Fruit fly (Drosophila melanogaster) whole organism, prepupa: ENCODE measurements around the gene CG8372.
A peak's percentile ranks its signal among the peaks of the same experiment; 100 is the strongest.

ENCODE experiments used
- CG10631 ChIP-seq: fragments of 200-800 bp; sonication (Bioruptor generic); optimal IDR thresholded peaks from 2 replicates; lab custom pipeline; 2016; ENCODE audit warnings: missing biosample characterization, missing genetic modification characterization
- CG10669 ChIP-seq: fragments of 200-800 bp; sonication (Bioruptor generic); optimal IDR thresholded peaks from 3 replicates; lab custom pipeline; 2018; ENCODE audit warnings: missing biosample characterization, mild to moderate bottlenecking, missing genetic modification characterization, moderate library complexity
- CG11294 ChIP-seq: fragments of 200-800 bp; sonication (Bioruptor generic); IDR thresholded peaks from 2 replicates; pipeline ENCODE4 v1.3.6; 2022; ENCODE audit warnings: missing biosample characterization, missing genetic modification characterization
- CG11762 ChIP-seq: fragments of 200-800 bp; sonication (Bioruptor generic); optimal IDR thresholded peaks from 3 replicates; lab custom pipeline; 2016; ENCODE audit warnings: missing biosample characterization, missing genetic modification characterization; ENCODE audit not compliant: insufficient read depth
- CG11902 ChIP-seq: fragments of 200-800 bp; sonication (Bioruptor generic); optimal IDR thresholded peaks from 3 replicates; lab custom pipeline; 2016; ENCODE audit warnings: missing biosample characterization, missing genetic modification characterization
- CG15336 ChIP-seq: fragments of 200-800 bp; sonication (Bioruptor generic); IDR thresholded peaks from 2 replicates; pipeline ENCODE4 v1.3.6; 2022; ENCODE audit warnings: missing biosample characterization, missing genetic modification characterization
- CG16779 ChIP-seq: fragments of 200-800 bp; sonication (Bioruptor generic); optimal IDR thresholded peaks from 3 replicates; lab custom pipeline; 2017; ENCODE audit warnings: missing biosample characterization, mild to moderate bottlenecking, missing genetic modification characterization
- CG3032 ChIP-seq: fragments of 200-800 bp; optimal IDR thresholded peaks from 2 replicates; lab custom pipeline; 2019; ENCODE audit warnings: missing biosample characterization, mild to moderate bottlenecking, missing genetic modification characterization, moderate library complexity
- CG31627 ChIP-seq: fragments of 200-800 bp; sonication (Bioruptor generic); optimal IDR thresholded peaks from 3 replicates; lab custom pipeline; 2016; ENCODE audit warnings: missing biosample characterization, missing genetic modification characterization
- CG34406 ChIP-seq: fragments of 200-800 bp; sonication (Bioruptor generic); optimal IDR thresholded peaks from 3 replicates; lab custom pipeline; 2016; ENCODE audit warnings: missing biosample characterization, missing genetic modification characterization
- CG3919 ChIP-seq: fragments of 200-800 bp; sonication (Bioruptor generic); optimal IDR thresholded peaks from 3 replicates; lab custom pipeline; 2016; ENCODE audit warnings: missing biosample characterization, missing genetic modification characterization
- CG4318 ChIP-seq: fragments of 200-800 bp; sonication (Bioruptor generic); optimal IDR thresholded peaks from 3 replicates; lab custom pipeline; 2017; ENCODE audit warnings: missing biosample characterization, mild to moderate bottlenecking, missing genetic modification characterization
- CG6163 ChIP-seq: fragments of 200-800 bp; sonication (Bioruptor generic); IDR thresholded peaks from 3 replicates; pipeline ENCODE4 v1.3.6; 2022; ENCODE audit warnings: missing biosample characterization, missing genetic modification characterization
- CG6276 ChIP-seq: fragments of 200-800 bp; sonication (Bioruptor generic); optimal IDR thresholded peaks from 2 replicates; lab custom pipeline; 2017; ENCODE audit warnings: missing biosample characterization, mild to moderate bottlenecking, missing genetic modification characterization
- CG6792 ChIP-seq: fragments of 200-800 bp; sonication (Bioruptor generic); optimal IDR thresholded peaks from 3 replicates; lab custom pipeline; 2016; ENCODE audit warnings: missing biosample characterization, missing genetic modification characterization
- CG6808 ChIP-seq: fragments of 200-800 bp; sonication (Bioruptor generic); optimal IDR thresholded peaks from 3 replicates; lab custom pipeline; 2017; ENCODE audit warnings: missing biosample characterization, missing genetic modification characterization, mild to moderate bottlenecking, moderate library complexity, missing genetic modification reagents
- CG6854 ChIP-seq: fragments of 200-800 bp; sonication (Bioruptor generic); optimal IDR thresholded peaks from 2 replicates; lab custom pipeline; 2017; ENCODE audit warnings: missing biosample characterization, mild to moderate bottlenecking, missing genetic modification characterization
- CG7368 ChIP-seq: fragments of 200-800 bp; sonication (Bioruptor generic); optimal IDR thresholded peaks from 3 replicates; lab custom pipeline; 2016; ENCODE audit warnings: missing biosample characterization, missing genetic modification characterization
- CG8119 ChIP-seq: fragments of 200-800 bp; sonication (Bioruptor generic); IDR thresholded peaks from 3 replicates; pipeline ENCODE4 v1.3.6; 2022; ENCODE audit warnings: missing biosample characterization, missing genetic modification characterization
- CG8319 ChIP-seq: fragments of 200-800 bp; sonication (Bioruptor generic); optimal IDR thresholded peaks from 3 replicates; lab custom pipeline; 2016; ENCODE audit warnings: missing biosample characterization, missing genetic modification characterization
- CG8632 ChIP-seq: fragments of 200-800 bp; sonication (Bioruptor generic); optimal IDR thresholded peaks from 3 replicates; lab custom pipeline; 2016; ENCODE audit warnings: missing biosample characterization, missing genetic modification characterization
- CG9139 ChIP-seq: fragments of 200-800 bp; sonication (Bioruptor generic); optimal IDR thresholded peaks from 3 replicates; lab custom pipeline; 2017; ENCODE audit warnings: missing biosample characterization, mild to moderate bottlenecking, missing genetic modification characterization
- Eip75B ChIP-seq: fragments of 200-800 bp; sonication (Bioruptor generic); optimal IDR thresholded peaks from 3 replicates; lab custom pipeline; 2016; ENCODE audit warnings: missing biosample characterization, missing genetic modification characterization
- Eip78C ChIP-seq: fragments of 200-800 bp; sonication (Bioruptor generic); peaks from one replicate; lab custom pipeline; 2016; ENCODE audit warnings: missing biosample characterization, missing genetic modification characterization
- Eip93F ChIP-seq: fragments of 200-800 bp; sonication (Bioruptor generic); optimal IDR thresholded peaks from 2 replicates; lab custom pipeline; 2016; ENCODE audit warnings: missing biosample characterization, mild to moderate bottlenecking, missing genetic modification characterization
- Ets21C ChIP-seq: fragments of 200-800 bp; sonication (Bioruptor generic); optimal IDR thresholded peaks from 3 replicates; lab custom pipeline; 2016; ENCODE audit warnings: missing biosample characterization, missing genetic modification characterization
- Ets96B ChIP-seq: fragments of 200-800 bp; optimal IDR thresholded peaks from 2 replicates; lab custom pipeline; 2019; ENCODE audit warnings: missing biosample characterization, mild to moderate bottlenecking, missing genetic modification characterization, moderate library complexity
- Hr38 ChIP-seq: sonication (Bioruptor generic); optimal IDR thresholded peaks from 2 replicates; lab custom pipeline; 2016; ENCODE audit warnings: missing biosample characterization, missing genetic modification characterization
- Hr39 ChIP-seq: fragments of 200-800 bp; sonication (Bioruptor generic); optimal IDR thresholded peaks from 2 replicates; lab custom pipeline; 2016; ENCODE audit warnings: missing biosample characterization, missing genetic modification characterization
- Hr4 ChIP-seq: fragments of 200-800 bp; sonication (Bioruptor generic); optimal IDR thresholded peaks from 3 replicates; lab custom pipeline; 2016; ENCODE audit warnings: missing biosample characterization, missing genetic modification characterization
- Lpt ChIP-seq: fragments of 200-800 bp; sonication (Bioruptor generic); optimal IDR thresholded peaks from 3 replicates; lab custom pipeline; 2016; ENCODE audit warnings: missing biosample characterization, missing genetic modification characterization
- OdsH ChIP-seq: fragments of 200-800 bp; sonication (Bioruptor generic); optimal IDR thresholded peaks from 3 replicates; lab custom pipeline; 2016; ENCODE audit warnings: missing biosample characterization, missing genetic modification characterization
- Smox ChIP-seq: fragments of 200-800 bp; sonication (Bioruptor generic); optimal IDR thresholded peaks from 3 replicates; lab custom pipeline; 2016; ENCODE audit warnings: missing biosample characterization, missing genetic modification characterization
- Sox102F ChIP-seq: fragments of 200-800 bp; sonication (Bioruptor generic); optimal IDR thresholded peaks from 2 replicates; lab custom pipeline; 2016; ENCODE audit warnings: missing biosample characterization, mild to moderate bottlenecking, missing genetic modification characterization
- Sox14 ChIP-seq: fragments of 200-800 bp; sonication (Bioruptor generic); optimal IDR thresholded peaks from 3 replicates; lab custom pipeline; 2016; ENCODE audit warnings: missing biosample characterization, missing genetic modification characterization
- Sox15 ChIP-seq: fragments of 200-800 bp; sonication (Bioruptor generic); optimal IDR thresholded peaks from 3 replicates; lab custom pipeline; 2016; ENCODE audit warnings: missing biosample characterization, missing genetic modification characterization
- acj6 ChIP-seq: fragments of 200-800 bp; sonication (Bioruptor generic); optimal IDR thresholded peaks from 3 replicates; lab custom pipeline; 2016; ENCODE audit warnings: missing biosample characterization, missing genetic modification characterization
- dac ChIP-seq: fragments of 200-800 bp; sonication (Bioruptor generic); optimal IDR thresholded peaks from 2 replicates; lab custom pipeline; 2017; ENCODE audit warnings: missing biosample characterization, mild to moderate bottlenecking, missing genetic modification characterization
- dsx ChIP-seq: fragments of 200-800 bp; optimal IDR thresholded peaks from 3 replicates; lab custom pipeline; 2019; ENCODE audit warnings: missing biosample characterization, mild to moderate bottlenecking, missing genetic modification characterization, moderate library complexity; ENCODE audit not compliant: poor library complexity, severe bottlenecking
- eg ChIP-seq: fragments of 200-800 bp; sonication (Bioruptor generic); IDR thresholded peaks from 3 replicates; pipeline ENCODE4 v1.3.6; 2022; ENCODE audit warnings: missing biosample characterization, missing genetic modification characterization
- esn ChIP-seq: fragments of 200-800 bp; sonication (Bioruptor generic); optimal IDR thresholded peaks from 2 replicates; lab custom pipeline; 2016; ENCODE audit warnings: missing biosample characterization, mild to moderate bottlenecking, missing genetic modification characterization, moderate library complexity
- fd59A ChIP-seq: fragments of 200-800 bp; sonication (Bioruptor generic); optimal IDR thresholded peaks from 2 replicates; lab custom pipeline; 2017; ENCODE audit warnings: missing biosample characterization, mild to moderate bottlenecking, missing genetic modification characterization, missing genetic modification reagents
- lz ChIP-seq: fragments of 200-800 bp; sonication (Bioruptor generic); optimal IDR thresholded peaks from 3 replicates; lab custom pipeline; 2016; ENCODE audit warnings: missing biosample characterization, missing genetic modification characterization
- net ChIP-seq: fragments of 200-800 bp; sonication (Bioruptor generic); optimal IDR thresholded peaks from 3 replicates; lab custom pipeline; 2016; ENCODE audit warnings: missing biosample characterization, missing genetic modification characterization
- pdm3 ChIP-seq: fragments of 200-800 bp; sonication (Bioruptor generic); optimal IDR thresholded peaks from 3 replicates; lab custom pipeline; 2016; ENCODE audit warnings: missing biosample characterization, missing genetic modification characterization
- salr ChIP-seq, 2 experiments: fragments of 200-800 bp; sonication (Bioruptor generic); optimal IDR thresholded peaks; 3 replicates each; lab custom pipeline; 2016 to 2018; ENCODE audit warnings: missing biosample characterization in 2 of 2, missing genetic modification characterization in 2 of 2, mild to moderate bottlenecking in 1 of 2
- spab ChIP-seq: fragments of 200-800 bp; sonication (Bioruptor generic); optimal IDR thresholded peaks from 2 replicates; lab custom pipeline; 2017; ENCODE audit warnings: missing biosample characterization, mild to moderate bottlenecking, missing genetic modification characterization, missing genetic modification reagents
- svp ChIP-seq: fragments of 200-800 bp; sonication (Bioruptor generic); peaks from one replicate; lab custom pipeline; 2016; ENCODE audit warnings: missing biosample characterization, missing genetic modification characterization
- topi ChIP-seq: fragments of 200-800 bp; sonication (Bioruptor generic); optimal IDR thresholded peaks from 3 replicates; lab custom pipeline; 2016; ENCODE audit warnings: missing biosample characterization, missing genetic modification characterization
- vri ChIP-seq: fragments of 200-800 bp; sonication (Bioruptor generic); optimal IDR thresholded peaks from 3 replicates; lab custom pipeline; 2016; ENCODE audit warnings: missing biosample characterization, mild to moderate bottlenecking, missing genetic modification characterization

CG8372 gene

dm6 chr2L:8232389-8232788 lies 19.7 kb upstream of the CG8372 start (continued):
- TF ChIP-seq CG6792: peak; percentile 73
- peak; percentile 82 for TF ChIP-seq eg (GFP tag; lab: Robert Waterston, UW)
- peak; percentile 57 for TF ChIP-seq CG31627
- TF ChIP-seq fd59A (GFP tag; lab: Kevin White, UChicago): peak; percentile 86
- TF ChIP-seq salr (GFP tag; optimal IDR thresholded peaks at IDR 0.05; lab: Kevin White, UChicago): peak; percentile 78 to 86
- peak; percentile 46 for TF ChIP-seq Ets21C (GFP tag; lab: Kevin White, UChicago)
- TF ChIP-seq dac (GFP tag; lab: Kevin White, UChicago): peak; percentile 15
- TF ChIP-seq Hr39 (GFP tag; lab: Kevin White, UChicago): peak; percentile 59

- TF ChIP-seq CG34406 (GFP tag; lab: Kevin White, UChicago): no peak
- no peak for TF ChIP-seq CG7368 (GFP tag; lab: Kevin White, UChicago)
- TF ChIP-seq topi: no peak
- TF ChIP-seq acj6 (GFP tag; lab: Kevin White, UChicago): no peak
- TF ChIP-seq dsx: no peak
- TF ChIP-seq CG31627: no peak
- TF ChIP-seq CG9139 (GFP tag; lab: Kevin White, UChicago): no peak
- TF ChIP-seq Ets21C (GFP tag; lab: Kevin White, UChicago): no peak
- no peak for TF ChIP-seq CG11762 (GFP tag; lab: Kevin White, UChicago)
- TF ChIP-seq CG11294 (GFP tag; lab: Robert Waterston, UW): no peak
- peak; percentile 70 for TF ChIP-seq svp (GFP tag; lab: Kevin White, UChicago)
- TF ChIP-seq esn (GFP tag; lab: Kevin White, UChicago): peak; percentile 5
- no peak for TF ChIP-seq Sox14
- TF ChIP-seq OdsH (GFP tag; lab: Kevin White, UChicago): peak; percentile 46
- no peak for TF ChIP-seq CG8319 (GFP tag; lab: Kevin White, UChicago)
- TF ChIP-seq CG3919 (GFP tag; lab: Kevin White, UChicago): no peak
- no peak for TF ChIP-seq CG8632 (GFP tag; lab: Kevin White, UChicago)
- no peak for TF ChIP-seq net (GFP tag; lab: Kevin White, UChicago)
- no peak for TF ChIP-seq CG16779
- TF ChIP-seq CG6163 (GFP tag; lab: Robert Waterston, UW): peak; percentile 55; the same call in 2 of the 3 replicates
- no peak for TF ChIP-seq salr (GFP tag; optimal IDR thresholded peaks at IDR 0.05; lab: Kevin White, UChicago)
- TF ChIP-seq CG6276 (GFP tag; lab: Kevin White, UChicago): no peak
- no peak for TF ChIP-seq CG4318 (GFP tag; lab: Kevin White, UChicago)
- no peak for TF ChIP-seq Hr38 (GFP tag; lab: Kevin White, UChicago)
- no peak for TF ChIP-seq Hr4 (GFP tag; lab: Kevin White, UChicago)
- TF ChIP-seq CG15336 (GFP tag; lab: Robert Waterston, UW): peak; percentile 24; the same call in 1 of the 2 replicates
- no peak for TF ChIP-seq Eip93F (GFP tag; lab: Kevin White, UChicago)
- TF ChIP-seq CG3032 (tag; lab: Kevin White, UChicago): no peak
- peak; percentile 3 for TF ChIP-seq CG10669 (GFP tag; lab: Kevin White, UChicago)
- no peak for TF ChIP-seq CG10631
- TF ChIP-seq spab (GFP tag; lab: Kevin White, UChicago): peak; percentile 15
- TF ChIP-seq pdm3 (GFP tag; lab: Kevin White, UChicago): peak; percentile 7
- no peak for TF ChIP-seq Ets96B (tag; lab: Kevin White, UChicago)
- TF ChIP-seq CG6808 (GFP tag; lab: Kevin White, UChicago): no peak
- TF ChIP-seq Sox102F (GFP tag; lab: Kevin White, UChicago): no peak
- peak; percentile 26; the same call in 1 of the 3 replicates for TF ChIP-seq CG8119 (GFP tag; lab: Robert Waterston, UW)
- TF ChIP-seq Eip75B (GFP tag; lab: Kevin White, UChicago): no peak
- TF ChIP-seq Smox (GFP tag; lab: Kevin White, UChicago): no peak
- TF ChIP-seq vri: no peak
- peak; percentile 22 for TF ChIP-seq Eip78C (GFP tag; lab: Kevin White, UChicago)
- peak; percentile 36; the same call in 1 of the 3 replicates for TF ChIP-seq eg (GFP tag; lab: Robert Waterston, UW)
- no peak for TF ChIP-seq CG11902 (GFP tag; lab: Kevin White, UChicago)
- TF ChIP-seq CG6792: no peak
- TF ChIP-seq lz: no peak
- TF ChIP-seq CG6854: no peak
- no peak for TF ChIP-seq Lpt
- TF ChIP-seq Sox15 (GFP tag; lab: Kevin White, UChicago): peak; percentile 3
These were observed 17.6 kb upstream of the CG8372 start for dm6 chr2L:8230255-8230654.
